Fruit fly (Drosophila melanogaster) whole organism: Measurements from ENCODE around the gene frac.

Experiments used
- CG8478 ChIP-seq: fragments of >200 bp; optimal IDR thresholded peaks from 2 replicates; lab custom pipeline; 2018; ENCODE audit warnings: inconsistent platforms
- Dll ChIP-seq: fragments of >200 bp; optimal IDR thresholded peaks from 2 replicates; lab custom pipeline; 2017
- EcR ChIP-seq, 2 experiments: fragments of >200 bp; optimal IDR thresholded peaks; 2 replicates each; lab custom pipeline; 2017; ENCODE audit warnings: missing biosample characterization in 2 of 2, missing genetic modification characterization in 2 of 2, missing genetic modification reagents in 2 of 2
- pan ChIP-seq: fragments of >200 bp; optimal IDR thresholded peaks from 2 replicates; lab custom pipeline; 2017
- psq ChIP-seq: fragments of >200 bp; optimal IDR thresholded peaks from 2 replicates; lab custom pipeline; 2017
- usp ChIP-seq: fragments of >200 bp; optimal IDR thresholded peaks from 2 replicates; lab custom pipeline; 2017; ENCODE audit warnings: missing biosample characterization, missing genetic modification characterization, mixed read lengths

Gene frac

dm6 chr3L:7541068-7541467, 21.3 kb upstream of the frac start, which contains the start of gene CG32374:
TSS of gene CG32374 (minus strand) at chr3L:7541168.
- TF ChIP-seq Dll (lab: Kevin White, UChicago) (no peak), usp (no peak), EcR (GFP tag; optimal IDR thresholded peaks at IDR 0.05; lab: Kevin White, UChicago) (no peak), pan (lab: Kevin White, UChicago) (no peak), psq (lab: Kevin White, UChicago) (no peak), CG8478 (lab: Kevin White, UChicago) (no peak)

- no peak for TF ChIP-seq pan (lab: Kevin White, UChicago)
- TF ChIP-seq usp: no peak
Observed at dm6 chr3L:7542357-7542756, 20.1 kb upstream of the frac start, which contains the start of gene CG32376. TSS of gene CG32376 (minus strand) at chr3L:7542457.

dm6 chr3L:7544639-7545183, 17.7 kb upstream of the frac start:
- TF ChIP-seq usp (no peak), pan (lab: Kevin White, UChicago) (no peak), EcR (GFP tag; optimal IDR thresholded peaks at IDR 0.05; lab: Kevin White, UChicago) (no peak), CG8478 (lab: Kevin White, UChicago) (no peak), psq (lab: Kevin White, UChicago) (no peak), Dll (lab: Kevin White, UChicago) (no peak)

dm6 chr3L:7545562-7545961, 16.8 kb upstream of the frac start:
- no peak for TF ChIP-seq EcR (GFP tag; optimal IDR thresholded peaks at IDR 0.05; lab: Kevin White, UChicago)
- TF ChIP-seq psq (lab: Kevin White, UChicago): no peak
- TF ChIP-seq usp: no peak
- no peak for TF ChIP-seq pan (lab: Kevin White, UChicago)
- TF ChIP-seq Dll (lab: Kevin White, UChicago): no peak
- no peak for TF ChIP-seq CG8478 (lab: Kevin White, UChicago)

- TF ChIP-seq CG8478 (lab: Kevin White, UChicago) (no peak), psq (lab: Kevin White, UChicago) (no peak)
Observed at dm6 chr3L:7550225-7550624, 12.2 kb upstream of the frac start.

dm6 chr3L:7552446-7552845, 10.0 kb upstream of the frac start:
- TF ChIP-seq CG8478 (lab: Kevin White, UChicago): no peak
- no peak for TF ChIP-seq psq (lab: Kevin White, UChicago)
- no peak for TF ChIP-seq usp
- no peak for TF ChIP-seq pan (lab: Kevin White, UChicago)
- no peak for TF ChIP-seq Dll (lab: Kevin White, UChicago)
- TF ChIP-seq EcR (GFP tag; optimal IDR thresholded peaks at IDR 0.05; lab: Kevin White, UChicago): no peak

dm6 chr3L:7553062-7553461, 9.3 kb upstream of the frac start:
- TF ChIP-seq pan (lab: Kevin White, UChicago) (no peak), Dll (lab: Kevin White, UChicago) (no peak), usp (no peak), psq (lab: Kevin White, UChicago) (no peak), EcR (GFP tag; optimal IDR thresholded peaks at IDR 0.05; lab: Kevin White, UChicago) (no peak), CG8478 (lab: Kevin White, UChicago) (no peak)

dm6 chr3L:7559937-7560336, 2.5 kb upstream of the frac start, which contains the start of gene CG14837:
TSS of gene CG14837 (minus strand) at chr3L:7560037.
- TF ChIP-seq CG8478 (lab: Kevin White, UChicago) (no peak), EcR (GFP tag; optimal IDR thresholded peaks at IDR 0.05; lab: Kevin White, UChicago) (no peak), pan (lab: Kevin White, UChicago) (no peak), Dll (lab: Kevin White, UChicago) (no peak), psq (lab: Kevin White, UChicago) (no peak), usp (no peak)

dm6 chr3L:7560580-7560979, 1.8 kb upstream of the frac start:
- TF ChIP-seq pan (lab: Kevin White, UChicago): no peak
- TF ChIP-seq EcR (GFP tag; optimal IDR thresholded peaks at IDR 0.05; lab: Kevin White, UChicago): no peak
- TF ChIP-seq Dll (lab: Kevin White, UChicago): no peak
- TF ChIP-seq usp: no peak
- no peak for TF ChIP-seq psq (lab: Kevin White, UChicago)
- no peak for TF ChIP-seq CG8478 (lab: Kevin White, UChicago)

- TF ChIP-seq usp (no peak), EcR (GFP tag; optimal IDR thresholded peaks at IDR 0.05; lab: Kevin White, UChicago) (no peak), Dll (lab: Kevin White, UChicago) (no peak), CG8478 (lab: Kevin White, UChicago) (no peak), pan (lab: Kevin White, UChicago) (no peak), psq (lab: Kevin White, UChicago) (no peak)
Observed at dm6 chr3L:7572948-7573347, 10.5 kb downstream of the frac start.

- TF ChIP-seq pan (lab: Kevin White, UChicago): no peak
Observed at dm6 chr3L:7583154-7583553, 20.7 kb downstream of the frac start, which contains the start of gene mmm. TSS of gene mmm (plus strand) at chr3L:7583454.

- TF ChIP-seq pan (lab: Kevin White, UChicago) (no peak), psq (lab: Kevin White, UChicago) (no peak), CG8478 (lab: Kevin White, UChicago) (no peak), Dll (lab: Kevin White, UChicago) (no peak), EcR (GFP tag; optimal IDR thresholded peaks at IDR 0.05; lab: Kevin White, UChicago) (no peak), usp (no peak)
Observed at dm6 chr3L:7590898-7591297, 28.5 kb downstream of the frac start, which contains the start of gene t-Grip84. TSS of gene t-Grip84 (minus strand) at chr3L:7590998.
